Fruit fly (Drosophila melanogaster) whole organism, embryonic: Measurements from ENCODE around the gene MED4.
A peak's percentile ranks its signal among the peaks of the same experiment; 100 is the strongest.

Experiments
- Atf-2 ChIP-seq: fragments of 200-800 bp; sonication (Bioruptor generic); optimal IDR thresholded peaks from 2 replicates; lab custom pipeline; 2016; ENCODE audit warnings: missing biosample characterization, missing genetic modification characterization
- Bgb ChIP-seq: fragments of 200-800 bp; sonication (Bioruptor generic); IDR thresholded peaks from 2 replicates; pipeline ENCODE4 v1.3.6; 2022; ENCODE audit warnings: missing biosample characterization, missing genetic modification characterization; ENCODE audit not compliant: partially characterized antibody
- CG1024 ChIP-seq: fragments of 200-800 bp; sonication (Bioruptor generic); IDR thresholded peaks from 2 replicates; pipeline ENCODE4 v1.3.6; 2022; ENCODE audit warnings: missing biosample characterization, missing genetic modification characterization
- CG1529 ChIP-seq: fragments of 200-800 bp; sonication (Bioruptor generic); optimal IDR thresholded peaks from 3 replicates; lab custom pipeline; 2018; ENCODE audit warnings: missing biosample characterization, missing genetic modification characterization
- CG1792 ChIP-seq: fragments of 200-800 bp; sonication (Bioruptor generic); optimal IDR thresholded peaks from 2 replicates; lab custom pipeline; 2016; ENCODE audit warnings: missing biosample characterization, missing genetic modification characterization
- CG30431 ChIP-seq: fragments of 200-800 bp; sonication (Bioruptor generic); optimal IDR thresholded peaks from 2 replicates; lab custom pipeline; 2017; ENCODE audit warnings: missing biosample characterization, missing genetic modification characterization
- CG31388 ChIP-seq: fragments of 200-800 bp; sonication (Bioruptor generic); optimal IDR thresholded peaks from 2 replicates; lab custom pipeline; 2016; ENCODE audit warnings: missing biosample characterization, missing genetic modification characterization
- CG4617 ChIP-seq: fragments of 200-800 bp; sonication (Bioruptor generic); optimal IDR thresholded peaks from 3 replicates; lab custom pipeline; 2016; ENCODE audit warnings: missing biosample characterization, missing genetic modification characterization, borderline replicate concordance
- CG4854 ChIP-seq: fragments of 200-800 bp; sonication (Bioruptor generic); optimal IDR thresholded peaks from 2 replicates; lab custom pipeline; 2016; ENCODE audit warnings: missing biosample characterization, missing genetic modification characterization, inconsistent platforms
- CG9727 ChIP-seq: fragments of 200-800 bp; sonication (Bioruptor generic); optimal IDR thresholded peaks from 3 replicates; lab custom pipeline; 2017; ENCODE audit warnings: missing biosample characterization, mild to moderate bottlenecking, missing genetic modification characterization
- Chrac-16 ChIP-seq: fragments of 200-800 bp; sonication (Bioruptor generic); optimal IDR thresholded peaks from 3 replicates; lab custom pipeline; 2016; ENCODE audit warnings: missing biosample characterization, missing genetic modification characterization
- D ChIP-seq, 2 experiments: fragments of 200-800 bp in 1 of 2; fragments of >200 bp in 1 of 2; sonication (Bioruptor generic) in 1 of 2; optimal IDR thresholded peaks; 2 replicates in 1 of 2; 3 replicates in 1 of 2; lab custom pipeline; 2017; ENCODE audit warnings: mild to moderate bottlenecking in 1 of 2, missing biosample characterization in 1 of 2, missing genetic modification characterization in 1 of 2, missing genetic modification reagents in 1 of 2
- D19B ChIP-seq: fragments of 200-800 bp; sonication (Bioruptor generic); optimal IDR thresholded peaks from 2 replicates; lab custom pipeline; 2017; ENCODE audit warnings: missing biosample characterization, mild to moderate bottlenecking, missing genetic modification characterization
- Dek ChIP-seq: fragments of 200-800 bp; sonication (Bioruptor generic); optimal IDR thresholded peaks from 3 replicates; lab custom pipeline; 2019; ENCODE audit warnings: missing biosample characterization, mild to moderate bottlenecking, missing genetic modification characterization, moderate library complexity
- Dfd ChIP-seq, 2 experiments: fragments of >200 bp; optimal IDR thresholded peaks; 2 replicates each; lab custom pipeline; 2017; ENCODE audit warnings: missing biosample characterization in 2 of 2, missing genetic modification characterization in 2 of 2
- Dip3 ChIP-seq: fragments of 200-800 bp; sonication (Bioruptor generic); optimal IDR thresholded peaks from 3 replicates; lab custom pipeline; 2016; ENCODE audit warnings: missing biosample characterization, missing genetic modification characterization
- E2f1 ChIP-seq: fragments of 200-800 bp; sonication (Bioruptor generic); IDR thresholded peaks from 2 replicates; pipeline ENCODE4 v1.3.6; 2022; ENCODE audit warnings: missing biosample characterization, missing genetic modification characterization
- Elba2 ChIP-seq: fragments of 200-800 bp; sonication (Bioruptor generic); optimal IDR thresholded peaks from 3 replicates; lab custom pipeline; 2016; ENCODE audit warnings: missing biosample characterization, missing genetic modification characterization
- Ets97D ChIP-seq: fragments of 200-800 bp; sonication (Bioruptor generic); optimal IDR thresholded peaks from 3 replicates; lab custom pipeline; 2016; ENCODE audit warnings: missing biosample characterization, missing genetic modification characterization
- Oli ChIP-seq: fragments of 200-800 bp; sonication (Bioruptor generic); optimal IDR thresholded peaks from 2 replicates; lab custom pipeline; 2018; ENCODE audit warnings: missing biosample characterization, mild to moderate bottlenecking, missing genetic modification characterization, moderate library complexity
- Opbp ChIP-seq: fragments of 200-800 bp; sonication (Bioruptor generic); IDR thresholded peaks from 3 replicates; pipeline ENCODE4 v1.3.6; 2022; ENCODE audit warnings: missing biosample characterization, missing genetic modification characterization; ENCODE audit not compliant: partially characterized antibody
- PHDP ChIP-seq: fragments of 200-800 bp; sonication (Bioruptor generic); optimal IDR thresholded peaks from 3 replicates; lab custom pipeline; 2018; ENCODE audit warnings: missing biosample characterization, mild to moderate bottlenecking, missing genetic modification characterization, moderate library complexity
- Poxn ChIP-seq: fragments of 200-800 bp; sonication (Bioruptor generic); IDR thresholded peaks from 2 replicates; pipeline ENCODE4 v1.3.6; 2022; ENCODE audit warnings: missing biosample characterization, missing genetic modification characterization
- Rx ChIP-seq: fragments of 200-800 bp; sonication (Bioruptor generic); IDR thresholded peaks from 2 replicates; pipeline ENCODE4 v1.3.6; 2022; ENCODE audit warnings: missing biosample characterization, missing genetic modification characterization
- Xbp1 ChIP-seq: fragments of 200-800 bp; sonication (Bioruptor generic); optimal IDR thresholded peaks from 3 replicates; lab custom pipeline; 2016; ENCODE audit warnings: missing biosample characterization, mild to moderate bottlenecking, missing genetic modification characterization
- Xrp1 ChIP-seq: fragments of 200-800 bp; sonication (Bioruptor generic); IDR thresholded peaks from 2 replicates; pipeline ENCODE4 v1.3.6; 2022; ENCODE audit warnings: missing biosample characterization, missing genetic modification characterization
- bowl ChIP-seq: fragments of 200-800 bp; sonication (Bioruptor generic); IDR thresholded peaks from 2 replicates; pipeline ENCODE4 v1.3.6; 2022; ENCODE audit warnings: missing biosample characterization, missing genetic modification characterization
- bsh ChIP-seq, 2 experiments: fragments of 200-800 bp; sonication (Bioruptor generic); optimal IDR thresholded peaks; 2 replicates each; lab custom pipeline; 2017 to 2018; ENCODE audit warnings: mild to moderate bottlenecking in 2 of 2, missing biosample characterization in 2 of 2, missing genetic modification characterization in 2 of 2, moderate library complexity in 1 of 2
- cas ChIP-seq: fragments of 200-800 bp; sonication (Bioruptor generic); IDR thresholded peaks from 2 replicates; pipeline ENCODE4 v1.3.6; 2022; ENCODE audit warnings: missing biosample characterization, missing genetic modification characterization
- chn ChIP-seq: fragments of 200-800 bp; sonication (Bioruptor generic); optimal IDR thresholded peaks from 2 replicates; lab custom pipeline; 2016; ENCODE audit warnings: missing biosample characterization, missing genetic modification characterization
- dm ChIP-seq: fragments of 200-800 bp; sonication (Bioruptor generic); optimal IDR thresholded peaks from 3 replicates; lab custom pipeline; 2016; ENCODE audit warnings: missing biosample characterization, missing genetic modification characterization
- ems ChIP-seq: fragments of 200-800 bp; sonication (Bioruptor generic); optimal IDR thresholded peaks from 3 replicates; lab custom pipeline; 2016; ENCODE audit warnings: missing biosample characterization, missing genetic modification characterization
- gfzf ChIP-seq: fragments of 200-800 bp; sonication (Bioruptor generic); optimal IDR thresholded peaks from 2 replicates; lab custom pipeline; 2016; ENCODE audit warnings: missing biosample characterization, mild to moderate bottlenecking, missing genetic modification characterization, moderate library complexity
- grn ChIP-seq: fragments of 200-800 bp; sonication (Bioruptor generic); optimal IDR thresholded peaks from 3 replicates; lab custom pipeline; 2017; ENCODE audit warnings: missing biosample characterization, missing genetic modification characterization
- gt ChIP-seq: fragments of 200-800 bp; sonication (Bioruptor generic); IDR thresholded peaks from 2 replicates; pipeline ENCODE4 v1.3.6; 2022; ENCODE audit warnings: missing biosample characterization, missing genetic modification characterization
- inv ChIP-seq: fragments of 200-800 bp; sonication (Bioruptor generic); IDR thresholded peaks from 2 replicates; pipeline ENCODE4 v1.3.6; 2022; ENCODE audit warnings: missing biosample characterization, missing genetic modification characterization; ENCODE audit not compliant: partially characterized antibody
- jumu ChIP-seq: fragments of 200-800 bp; sonication (Bioruptor generic); optimal IDR thresholded peaks from 3 replicates; lab custom pipeline; 2016; ENCODE audit warnings: missing biosample characterization, missing genetic modification characterization
- kni ChIP-seq: fragments of 200-800 bp; sonication (Bioruptor generic); optimal IDR thresholded peaks from 3 replicates; lab custom pipeline; 2017; ENCODE audit warnings: mild to moderate bottlenecking, missing biosample characterization, missing genetic modification reagents, missing genetic modification characterization
- luna ChIP-seq: fragments of 200-800 bp; sonication (Bioruptor generic); optimal IDR thresholded peaks from 2 replicates; lab custom pipeline; 2016; ENCODE audit warnings: missing biosample characterization, missing genetic modification characterization
- nerfin-1 ChIP-seq: fragments of 200-800 bp; sonication (Bioruptor generic); optimal IDR thresholded peaks from 3 replicates; lab custom pipeline; 2019; ENCODE audit warnings: missing biosample characterization, mild to moderate bottlenecking, missing genetic modification characterization, moderate library complexity
- odd ChIP-seq: fragments of 200-800 bp; sonication (Bioruptor generic); optimal IDR thresholded peaks from 2 replicates; lab custom pipeline; 2017; ENCODE audit warnings: missing biosample characterization, mild to moderate bottlenecking, missing genetic modification characterization
- pan ChIP-seq, 4 experiments: fragments of >200 bp in 3 of 4; fragments of 200-800 bp in 1 of 4; sonication (Bioruptor generic) in 1 of 4; optimal IDR thresholded peaks in 3 of 4; IDR thresholded peaks in 1 of 4; 2 replicates each; pipeline versions ENCODE4 v1.3.6 to Lab custom; 2017 to 2022; ENCODE audit warnings: missing biosample characterization in 2 of 4, missing genetic modification characterization in 2 of 4, mixed read lengths in 1 of 4
- pita ChIP-seq: fragments of 200-800 bp; sonication (Bioruptor generic); optimal IDR thresholded peaks from 2 replicates; lab custom pipeline; 2017; ENCODE audit warnings: missing biosample characterization, mild to moderate bottlenecking, missing genetic modification characterization
- ro ChIP-seq: fragments of 200-800 bp; sonication (Bioruptor generic); IDR thresholded peaks from 2 replicates; pipeline ENCODE4 v1.3.6; 2022; ENCODE audit warnings: missing biosample characterization, missing genetic modification characterization
- sima ChIP-seq: fragments of 200-800 bp; sonication (Bioruptor generic); optimal IDR thresholded peaks from 2 replicates; lab custom pipeline; 2016; ENCODE audit warnings: missing biosample characterization, missing genetic modification characterization
- sr ChIP-seq: fragments of 200-800 bp; sonication (Bioruptor generic); IDR thresholded peaks from 3 replicates; pipeline ENCODE4 v1.3.6; 2022; ENCODE audit warnings: missing biosample characterization, missing genetic modification characterization
- trh ChIP-seq: fragments of 200-800 bp; sonication (Bioruptor generic); optimal IDR thresholded peaks from 2 replicates; lab custom pipeline; 2016; ENCODE audit warnings: missing biosample characterization, missing genetic modification characterization
- ttk ChIP-seq: fragments of 200-800 bp; sonication (Bioruptor generic); IDR thresholded peaks from 2 replicates; pipeline ENCODE4 v2.1.2; 2022; ENCODE audit warnings: missing biosample characterization, missing genetic modification characterization
- z ChIP-seq: fragments of 200-800 bp; sonication (Bioruptor generic); IDR thresholded peaks from 3 replicates; pipeline ENCODE4 v1.3.6; 2022; ENCODE audit warnings: missing biosample characterization, missing genetic modification characterization

Gene MED4

dm6 chr3L:7241217-7241859 lies 9.0 kb downstream of the MED4 start, which contains the start of the genes RpL18 and Neos (continued):
- TF ChIP-seq Oli (peak; percentile 56), CG1529 (GFP tag; lab: Kevin White, UChicago) (peak; percentile 74), D19B (peak; percentile 34), cas (GFP tag; lab: Robert Waterston, UW) (0 out of 2 replicates have a peak, but pooled peaks have one; percentile 16), jumu (GFP tag; lab: Kevin White, UChicago) (peak; percentile 3), trh (GFP tag; lab: Kevin White, UChicago) (peak; percentile 13), CG1792 (GFP tag; lab: Kevin White, UChicago) (peak; percentile 31), Xbp1 (peak; percentile 67), pan (optimal IDR thresholded peaks at IDR 0.05; lab: Kevin White, UChicago) (no peak), pan (GFP tag; optimal IDR thresholded peaks at IDR 0.05 in 1 of 2, IDR thresholded peaks at IDR 0.05 in 1 of 2) (peak in 1 of 2 experiments; percentile 8), dm (GFP tag; lab: Kevin White, UChicago) (peak; percentile 93), odd (GFP tag; lab: Kevin White, UChicago) (peak; percentile 88), bowl (GFP tag; lab: Robert Waterston, UW) (no peak), z (no peak), luna (GFP tag; lab: Kevin White, UChicago) (peak; percentile 36), Dip3 (GFP tag; lab: Kevin White, UChicago) (peak; percentile 42), bsh (GFP tag; optimal IDR thresholded peaks at IDR 0.05; lab: Kevin White, UChicago) (peak; percentile 48 to 65), CG30431 (GFP tag; lab: Kevin White, UChicago) (peak; percentile 1), kni (GFP tag; lab: Kevin White, UChicago) (peak; percentile 55), Dek (tag; lab: Kevin White, UChicago) (peak; percentile 63), Dfd (GFP tag; optimal IDR thresholded peaks at IDR 0.05; lab: Kevin White, UChicago) (no peak), CG31388 (GFP tag; lab: Kevin White, UChicago) (peak; percentile 40), gfzf (GFP tag; lab: Kevin White, UChicago) (peak; percentile 85), nerfin-1 (tag; lab: Kevin White, UChicago) (peak; percentile 57), Xrp1 (GFP tag; lab: Robert Waterston, UW) (no peak), Bgb (GFP tag; lab: Robert Waterston, UW) (no peak; the same call in none of the 2 replicates), E2f1 (GFP tag; lab: Robert Waterston, UW) (peak; percentile 42; the same call in 1 of the 2 replicates), Rx (peak; percentile 51; the same call in 1 of the 2 replicates), chn (GFP tag; lab: Kevin White, UChicago) (peak; percentile 58), Ets97D (peak; percentile 99), pita (GFP tag; lab: Kevin White, UChicago) (no peak), Poxn (no peak; the same call in 1 of the 2 replicates), CG1024 (peak; percentile 29; the same call in 1 of the 2 replicates), Atf-2 (GFP tag; lab: Kevin White, UChicago) (peak; percentile 45), Chrac-16 (GFP tag; lab: Kevin White, UChicago) (peak; percentile 69), gt (no peak), sr (GFP tag; lab: Robert Waterston, UW) (peak; percentile 62; the same call in 1 of the 3 replicates), ro (no peak), grn (GFP tag; lab: Kevin White, UChicago) (no peak), D (optimal IDR thresholded peaks at IDR 0.05; lab: Kevin White, UChicago) (no peak), D (GFP tag; optimal IDR thresholded peaks at IDR 0.05; lab: Kevin White, UChicago) (peak; percentile 41), Opbp (no peak), CG4617 (GFP tag; lab: Kevin White, UChicago) (peak; percentile 41), ttk (peak; percentile 23; the same call in 1 of the 2 replicates), sima (GFP tag; lab: Kevin White, UChicago) (peak; percentile 31), CG9727 (GFP tag; lab: Kevin White, UChicago) (peak; percentile 90), Elba2 (GFP tag; lab: Kevin White, UChicago) (peak; percentile 14), PHDP (tag; lab: Kevin White, UChicago) (peak; percentile 73), inv (GFP tag; lab: Robert Waterston, UW) (no peak), CG4854 (GFP tag; lab: Kevin White, UChicago) (peak; percentile 44), ems (GFP tag; lab: Kevin White, UChicago) (peak; percentile 45)
